Worm (Caenorhabditis elegans): ENCODE measurements around the gene nstp-10.
A peak's percentile ranks its signal among the peaks of the same experiment; 100 is the strongest.

The nstp-10 gene

DNA sequence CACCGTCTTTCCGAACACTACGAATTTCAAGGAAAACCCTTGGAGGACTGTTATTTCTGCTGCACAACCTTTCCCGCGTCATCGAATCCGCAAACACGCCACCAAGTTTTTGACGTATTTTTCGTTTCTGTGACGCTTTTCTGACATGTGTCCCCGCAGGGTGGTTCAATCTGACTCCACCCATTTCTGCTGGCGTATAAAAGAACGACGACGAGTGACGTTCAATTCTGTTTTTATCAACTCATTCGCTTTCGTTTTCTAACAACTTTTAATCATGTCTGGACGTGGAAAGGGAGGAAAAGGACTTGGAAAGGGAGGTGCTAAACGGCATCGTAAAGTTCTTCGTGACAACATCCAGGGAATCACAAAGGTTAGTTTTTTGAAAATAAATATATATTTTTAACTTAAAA, 2.8 kb downstream of the nstp-10 start, which contains the start of gene his-37 (continued):
- TF ChIP-seq nhr-111 (GFP tag; optimal IDR thresholded peaks at IDR 0.05) (no peak), zip-2 (tag; optimal IDR thresholded peaks at IDR 0.05) (peak; percentile 92), ZK337.2 (GFP tag; IDR thresholded peaks at IDR 0.05) (peak; percentile 68; the same call in 1 of the 2 replicates), arid-1 (GFP tag; conservative IDR thresholded peaks at IDR 0.05) (peak; percentile 92), aha-1 (tag) (peak; percentile 100), ceh-44 (GFP tag; IDR thresholded peaks at IDR 0.05) (no peak), ztf-11 (tag; optimal IDR thresholded peaks at IDR 0.05) (no peak), fos-1 (tag; optimal IDR thresholded peaks at IDR 0.05) (peak; percentile 74), set-16 (GFP tag; IDR thresholded peaks at IDR 0.05) (peak; percentile 51; the same call in 1 of the 2 replicates), nhr-25 (tag; optimal IDR thresholded peaks at IDR 0.05; ENCODE audit: borderline replicate concordance, insufficient read depth) (peak; percentile 98), lin-38 (GFP tag; IDR thresholded peaks at IDR 0.05) (peak; percentile 91), zip-11 (GFP tag; IDR thresholded peaks at IDR 0.05) (no peak), dmd-6 (GFP tag; IDR thresholded peaks at IDR 0.05) (peak; percentile 99), snpc-1.2 (GFP tag; IDR thresholded peaks at IDR 0.05) (no peak), lin-13 (GFP tag; optimal IDR thresholded peaks at IDR 0.05) (peak; percentile 98), lin-39 (tag; optimal IDR thresholded peaks at IDR 0.05) (peak; percentile 62), Y105C5A.15 (GFP tag; IDR thresholded peaks at IDR 0.05) (peak; percentile 61; the same call in 1 of the 2 replicates), Y5F2A.4 (GFP tag; optimal IDR thresholded peaks at IDR 0.05) (peak; percentile 84), R02D3.7 (tag; optimal IDR thresholded peaks at IDR 0.05) (no peak), nhr-42 (GFP tag; IDR thresholded peaks at IDR 0.05) (peak; percentile 97), F26F4.8 (GFP tag; conservative IDR thresholded peaks at IDR 0.05) (no peak), mdt-29 (GFP tag; IDR thresholded peaks at IDR 0.05) (peak; percentile 94), saeg-2 (GFP tag; IDR thresholded peaks at IDR 0.05) (peak; percentile 96), duxl-1 (tag; optimal IDR thresholded peaks at IDR 0.05; ENCODE audit: poor library complexity) (peak; percentile 96), nhr-76 (tag; optimal IDR thresholded peaks at IDR 0.05) (peak; percentile 85), php-3 (GFP tag; IDR thresholded peaks at IDR 0.05) (peak; percentile 94), mxl-2 (GFP tag; conservative IDR thresholded peaks at IDR 0.05) (peak; percentile 85; the same call in 1 of the 2 replicates), rbr-2 (tag; optimal IDR thresholded peaks at IDR 0.05) (peak; percentile 99), vab-7 (GFP tag; IDR thresholded peaks at IDR 0.05) (peak; percentile 92), sdz-12 (GFP tag; optimal IDR thresholded peaks at IDR 0.05) (no peak), hlh-30 (tag; optimal IDR thresholded peaks at IDR 0.05; ENCODE audit: insufficient read depth) (peak; percentile 92), ama-1 (optimal IDR thresholded peaks at IDR 0.05) (peak; percentile 95), hif-1 (tag; optimal IDR thresholded peaks at IDR 0.05) (peak; percentile 82 to 93), ZK546.5 (tag; optimal IDR thresholded peaks at IDR 0.05) (peak in 1 of 2 experiments; percentile 79), Y48G9A.11 (GFP tag; IDR thresholded peaks at IDR 0.05) (0 out of 2 replicates have a peak, but pooled peaks have one; percentile 8), nhr-11 (tag; optimal IDR thresholded peaks at IDR 0.05) (peak; percentile 100), spr-3 (GFP tag; optimal IDR thresholded peaks at IDR 0.05) (peak; percentile 89), pha-4 (GFP tag; IDR thresholded peaks at IDR 0.05) (peak; percentile 97), pha-4 (tag; optimal IDR thresholded peaks at IDR 0.05) (peak; percentile 98), F37D6.2 (tag; optimal IDR thresholded peaks at IDR 0.05) (peak; percentile 97), madf-9 (GFP tag; conservative IDR thresholded peaks at IDR 0.05) (peak; percentile 98), ceh-28 (tag; optimal IDR thresholded peaks at IDR 0.05) (peak; percentile 59), ztf-7 (tag; optimal IDR thresholded peaks at IDR 0.05) (peak; percentile 90), nhr-10 (tag; optimal IDR thresholded peaks at IDR 0.05) (peak; percentile 73), jun-1 (tag; optimal IDR thresholded peaks at IDR 0.05) (peak; percentile 97), Y75B8A.6 (GFP tag; IDR thresholded peaks at IDR 0.05) (peak; percentile 64; the same call in 1 of the 2 replicates), zag-1 (tag; optimal IDR thresholded peaks at IDR 0.05) (peak; percentile 83), nhr-28 (tag; optimal IDR thresholded peaks at IDR 0.05) (peak; percentile 99), dmd-9 (GFP tag; IDR thresholded peaks at IDR 0.05) (peak; percentile 95), unc-62 (GFP tag; optimal IDR thresholded peaks at IDR 0.05 in 1 of 2) (peak; percentile 46 to 100), unc-62 (tag; optimal IDR thresholded peaks at IDR 0.05) (no peak), nhr-48 (tag; optimal IDR thresholded peaks at IDR 0.05) (peak; percentile 96)

Measured in whole organism, L4 larva.